Worm (Caenorhabditis elegans) whole organism, L4/young adult: Measurements from ENCODE around the gene gck-4.

Experiments used
- W03F9.2 ChIP-seq: fragments of 150-350 bp; optimal IDR thresholded peaks from 2 replicates; lab custom pipeline; 2014; ENCODE audit warnings: missing biosample characterization, missing genetic modification characterization
- him-1 ChIP-seq: sonication (generic microtip); optimal IDR thresholded peaks from 2 replicates; lab custom pipeline; 2016; ENCODE audit warnings: missing genotype, missing genetic modification reagents, missing genetic modification characterization, missing compliant biosample characterization

DNA sequence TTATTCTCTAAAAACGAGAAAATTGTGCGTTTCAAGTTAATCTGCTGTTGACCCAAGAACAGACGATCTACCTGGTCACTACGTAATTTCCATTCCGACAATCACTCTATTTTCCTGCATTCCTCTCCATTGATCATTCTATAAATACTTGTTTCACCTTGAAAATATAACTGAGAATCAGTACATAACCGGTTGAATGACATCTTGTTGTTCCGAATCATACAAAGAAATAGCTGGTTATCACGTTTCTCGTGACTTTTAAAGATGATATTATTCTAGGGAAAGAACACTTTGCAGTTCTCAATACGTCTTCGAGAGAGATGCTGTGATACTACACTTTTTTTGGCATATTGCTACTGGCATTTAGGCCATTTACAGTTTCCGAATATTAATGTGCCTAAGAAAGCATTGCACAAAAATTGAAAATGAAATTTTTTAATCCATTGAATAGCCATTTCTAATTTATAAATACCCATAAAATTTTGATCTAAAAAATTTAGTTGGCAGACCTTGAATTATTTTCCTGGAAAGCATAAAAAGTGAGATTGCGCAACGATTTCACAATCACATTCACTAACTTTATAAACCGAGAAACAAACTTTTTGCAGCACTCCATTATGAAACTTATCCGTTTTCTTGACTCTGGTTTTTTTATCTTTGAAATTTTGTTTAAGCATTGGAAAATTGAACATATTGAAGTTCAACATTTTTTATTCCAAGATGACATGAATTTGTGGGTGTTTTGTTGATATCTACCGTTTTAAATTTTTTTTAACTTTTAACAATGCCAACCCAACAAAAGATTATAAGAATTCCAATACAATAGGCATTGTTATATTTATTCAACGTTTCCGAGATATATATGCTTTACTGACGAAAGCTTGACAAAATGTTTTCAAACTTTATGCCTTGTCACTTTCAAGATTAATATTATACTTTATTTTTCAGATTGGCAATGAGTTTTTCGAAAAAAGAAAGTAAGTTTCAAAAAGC lies 13.1 kb upstream of the gck-4 start, which contains the start of gene C04A11.5:
- TF ChIP-seq W03F9.2 (tag; lab: Kevin White, UChicago) (no peak), him-1 (tag; lab: Kevin White, UChicago) (no peak)
